Worm (Caenorhabditis elegans) whole organism, L3 larva: ENCODE measurements around the gene gcy-33.

ENCODE experiments used
- jun-1 ChIP-seq: fragments of 150-350 bp; optimal IDR thresholded peaks from 2 replicates; lab custom pipeline; 2014; ENCODE audit warnings: missing biosample characterization, missing genetic modification reagents, missing genetic modification characterization
- nfya-1 ChIP-seq: sonication (generic microtip); optimal IDR thresholded peaks from 2 replicates; lab custom pipeline; 2017; ENCODE audit warnings: missing genetic modification characterization, mild to moderate bottlenecking, missing compliant biosample characterization, antibody characterized with exemption, moderate library complexity; ENCODE audit not compliant: insufficient read depth
- nhr-237 ChIP-seq: fragments of 150-350 bp; optimal IDR thresholded peaks from 2 replicates; lab custom pipeline; 2014; ENCODE audit warnings: missing biosample characterization, missing genetic modification characterization
- skn-1 ChIP-seq: fragments of 150-350 bp; optimal IDR thresholded peaks from 2 replicates; lab custom pipeline; 2014; ENCODE audit warnings: missing biosample characterization, missing genetic modification characterization
- zag-1 ChIP-seq: fragments of 150-350 bp; optimal IDR thresholded peaks from 2 replicates; lab custom pipeline; 2014; ENCODE audit warnings: missing biosample characterization, missing genetic modification characterization
- ztf-11 ChIP-seq: fragments of 150-350 bp; optimal IDR thresholded peaks from 2 replicates; lab custom pipeline; 2014; ENCODE audit warnings: missing biosample characterization, missing genetic modification characterization

DNA sequence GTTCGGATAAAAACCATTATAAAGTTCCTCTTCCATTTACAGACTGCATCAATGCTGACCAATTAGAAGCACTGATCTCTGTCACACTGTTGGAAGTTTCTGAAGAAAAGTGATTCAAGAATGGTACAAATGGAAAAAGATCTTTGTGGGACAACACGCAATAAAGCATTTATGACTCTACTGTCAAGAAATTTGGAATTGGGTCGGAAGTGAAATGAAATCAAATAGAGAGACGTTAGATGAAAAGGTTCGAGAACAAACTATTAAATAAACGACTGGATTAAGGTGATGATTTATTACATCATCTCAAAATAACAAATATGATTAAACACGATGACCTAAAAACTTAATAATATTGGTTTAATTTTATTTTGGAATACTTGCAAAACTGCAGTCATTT is 4.9 kb upstream of the gcy-33 start, which contains the start of gene F57F5.3:
- TF ChIP-seq nhr-237 (tag; lab: Kevin White, UChicago) (no peak), skn-1 (tag; lab: Kevin White, UChicago) (no peak), nfya-1 (tag; lab: Kevin White, UChicago) (no peak), zag-1 (tag; lab: Kevin White, UChicago) (no peak), ztf-11 (tag; lab: Kevin White, UChicago) (no peak), jun-1 (no peak)
